Worm (Caenorhabditis elegans): ENCODE data around the gene mog-2.

The mog-2 gene

DNA sequence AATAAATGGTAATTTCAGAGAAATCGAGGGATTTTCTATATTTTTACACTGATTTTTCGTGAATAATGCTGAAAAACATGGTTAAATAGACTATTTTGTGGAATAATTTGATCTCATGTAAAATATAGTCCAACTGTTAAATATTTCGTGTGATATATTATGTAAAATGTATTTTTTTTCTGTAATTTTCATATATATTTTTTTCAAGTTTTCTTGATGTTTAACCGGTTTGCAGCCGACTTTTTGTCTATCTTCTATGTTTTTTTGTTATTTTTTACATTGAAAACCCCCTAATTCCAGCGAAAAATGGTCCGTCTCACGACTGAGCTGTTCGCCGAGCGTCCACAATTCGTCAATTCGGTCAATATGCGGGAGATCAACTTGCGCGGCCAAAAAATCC lies at the start of gene mog-2:
TSS of gene mog-2 (plus strand) at position 301 of the 400 bp plus-strand sequence.
- TF ChIP-seq ama-1 (optimal IDR thresholded peaks at IDR 0.05), result no peak
- no peak for TF ChIP-seq sdz-12 (GFP tag; optimal IDR thresholded peaks at IDR 0.05)
- TF ChIP-seq zip-2 (tag; optimal IDR thresholded peaks at IDR 0.05), result no peak
- TF ChIP-seq mxl-3 (GFP tag; optimal IDR thresholded peaks at IDR 0.05), result no peak
- no peak for TF ChIP-seq nhr-76 (tag; optimal IDR thresholded peaks at IDR 0.05)
- TF ChIP-seq dmd-8 (GFP tag; IDR thresholded peaks at IDR 0.05), result no peak
- no peak for TF ChIP-seq hlh-30 (tag; optimal IDR thresholded peaks at IDR 0.05; ENCODE audit: insufficient read depth)
- no peak for TF ChIP-seq pqm-1 (tag; optimal IDR thresholded peaks at IDR 0.05)
- TF ChIP-seq egl-43 (GFP tag; IDR thresholded peaks at IDR 0.05), result no peak
- TF ChIP-seq D1046.2 (GFP tag; IDR thresholded peaks at IDR 0.05), result no peak
- no peak for TF ChIP-seq lsy-2 (tag; optimal IDR thresholded peaks at IDR 0.05)
- no peak for TF ChIP-seq ceh-62 (tag; optimal IDR thresholded peaks at IDR 0.05)
- no peak for TF ChIP-seq zag-1 (tag; optimal IDR thresholded peaks at IDR 0.05)
- TF ChIP-seq daf-12 (tag; optimal IDR thresholded peaks at IDR 0.05), result no peak
- no peak for TF ChIP-seq dve-1 (tag; optimal IDR thresholded peaks at IDR 0.05; ENCODE audit: insufficient read depth)
- no peak for TF ChIP-seq tra-1 (GFP tag; IDR thresholded peaks at IDR 0.05)
- no peak for TF ChIP-seq ceh-28 (tag; optimal IDR thresholded peaks at IDR 0.05)
- TF ChIP-seq ceh-82 (tag; optimal IDR thresholded peaks at IDR 0.05), result no peak
- TF ChIP-seq lin-29 (GFP tag; IDR thresholded peaks at IDR 0.05), result no peak

DNA sequence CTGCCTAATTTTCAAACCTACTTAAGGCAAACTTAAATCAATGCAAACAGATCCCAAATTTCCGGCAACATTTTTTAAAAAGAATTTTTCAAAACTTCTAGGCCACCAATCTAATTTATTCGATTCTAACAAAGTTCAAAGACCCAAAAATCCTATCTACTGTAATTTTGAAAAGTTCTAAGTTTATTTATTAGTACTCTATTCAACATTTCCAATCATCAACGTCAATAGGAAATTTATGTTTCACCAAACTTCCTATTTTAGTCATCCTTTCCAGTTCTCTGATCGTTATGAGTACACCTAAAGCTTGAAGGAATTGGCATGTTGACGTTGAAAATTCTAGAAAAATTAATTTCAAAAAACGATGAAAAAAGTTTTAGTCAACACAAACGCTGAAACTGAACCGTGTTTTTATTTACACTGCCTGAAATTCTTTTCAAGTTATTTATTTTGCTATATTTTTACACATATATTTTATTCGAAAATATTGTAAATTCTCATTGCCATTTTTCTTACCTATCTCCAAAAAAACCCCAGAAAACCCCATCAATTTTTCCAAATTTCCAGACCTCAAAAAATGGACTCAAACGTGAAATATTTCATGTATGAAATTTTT lies 48.4 kb upstream of the mog-2 start, which contains the start of gene npr-42:
TSS of gene npr-42 (plus strand) at position 566 of the 616 bp plus-strand sequence.
- TF ChIP-seq Y75B8A.6 (GFP tag; IDR thresholded peaks at IDR 0.05), result no peak
- peak; percentile 86 for TF ChIP-seq aha-1 (tag)
- no peak for TF ChIP-seq D1046.2 (GFP tag; IDR thresholded peaks at IDR 0.05)
- no peak for TF ChIP-seq php-3 (GFP tag; IDR thresholded peaks at IDR 0.05)
- peak in 1 of 2 experiments; percentile 91 for TF ChIP-seq unc-62 (GFP tag; optimal IDR thresholded peaks at IDR 0.05 in 1 of 2)
- no peak for TF ChIP-seq unc-62 (tag; optimal IDR thresholded peaks at IDR 0.05)
- TF ChIP-seq daf-8 (GFP tag; IDR thresholded peaks at IDR 0.05), result no peak
- TF ChIP-seq lin-13 (GFP tag; optimal IDR thresholded peaks at IDR 0.05), result no peak
- no peak for TF ChIP-seq sdz-12 (GFP tag; optimal IDR thresholded peaks at IDR 0.05)
- TF ChIP-seq spr-3 (GFP tag; optimal IDR thresholded peaks at IDR 0.05), result no peak
- TF ChIP-seq nhr-42 (GFP tag; IDR thresholded peaks at IDR 0.05), result no peak
- no peak for TF ChIP-seq F37D6.2 (tag; optimal IDR thresholded peaks at IDR 0.05)
- TF ChIP-seq ZK337.2 (GFP tag; IDR thresholded peaks at IDR 0.05), result no peak
- TF ChIP-seq T20F7.1 (GFP tag; optimal IDR thresholded peaks at IDR 0.05), result no peak
- TF ChIP-seq lin-29 (GFP tag; IDR thresholded peaks at IDR 0.05), result no peak

DNA sequence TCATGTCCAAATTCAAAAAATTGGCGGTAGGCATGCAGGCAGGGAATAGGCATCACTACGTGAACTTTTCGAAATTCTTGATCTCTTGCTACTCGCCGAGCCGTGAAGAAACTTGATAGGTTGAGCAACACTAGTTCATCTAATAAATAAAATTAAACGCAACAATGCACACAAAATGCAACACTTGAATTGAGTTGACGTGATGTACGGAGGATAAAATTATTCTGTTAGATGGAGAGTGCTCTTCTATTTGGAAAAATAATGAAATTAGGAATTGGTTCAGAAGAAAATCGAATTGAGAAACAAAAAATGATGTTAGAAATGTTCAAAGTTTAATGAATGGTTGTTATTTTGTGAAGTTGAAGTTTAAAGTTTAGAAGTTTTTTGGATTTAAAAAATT lies 47.2 kb upstream of the mog-2 start:
- TF ChIP-seq hlh-11 (tag; optimal IDR thresholded peaks at IDR 0.05), result no peak
- no peak for TF ChIP-seq ZK337.2 (GFP tag; IDR thresholded peaks at IDR 0.05)
- no peak for TF ChIP-seq nhr-41 (GFP tag; IDR thresholded peaks at IDR 0.05)
- no peak for TF ChIP-seq dmd-8 (GFP tag; IDR thresholded peaks at IDR 0.05)
- no peak for TF ChIP-seq zip-11 (GFP tag; IDR thresholded peaks at IDR 0.05)
- TF ChIP-seq unc-62 (GFP tag; optimal IDR thresholded peaks at IDR 0.05 in 1 of 2), result no peak
- no peak for TF ChIP-seq unc-62 (tag; optimal IDR thresholded peaks at IDR 0.05)
- TF ChIP-seq ces-1 (GFP tag; optimal IDR thresholded peaks at IDR 0.05), result peak; percentile 70

DNA sequence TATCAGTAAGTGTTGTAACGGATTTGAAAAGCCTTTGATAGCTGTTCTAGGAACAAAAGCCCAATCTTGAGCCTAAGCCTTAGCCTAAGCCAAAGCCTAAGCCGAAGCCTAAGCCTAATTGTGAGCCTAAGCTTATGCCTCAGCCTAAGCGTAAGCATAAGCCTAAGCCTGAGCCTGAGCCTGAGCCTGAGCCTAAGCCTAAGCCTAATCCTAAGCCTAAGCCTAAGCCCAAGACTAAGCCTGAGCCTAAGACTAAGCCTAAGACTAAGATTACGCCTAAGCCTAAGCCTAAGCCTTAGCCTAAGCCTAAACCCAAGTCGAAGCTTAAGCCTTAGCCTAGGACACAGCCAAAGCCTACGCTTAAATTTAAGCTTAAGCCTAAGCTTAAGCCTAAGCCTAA lies 46.5 kb upstream of the mog-2 start:
- TF ChIP-seq D1046.2 (GFP tag; IDR thresholded peaks at IDR 0.05), result 0 out of 2 replicates have a peak, but pooled peaks have one; percentile 37
- no peak for TF ChIP-seq R02D3.7 (tag; optimal IDR thresholded peaks at IDR 0.05)
- TF ChIP-seq mxl-2 (GFP tag; conservative IDR thresholded peaks at IDR 0.05), result no peak
- TF ChIP-seq nhr-11 (tag; optimal IDR thresholded peaks at IDR 0.05), result no peak
- TF ChIP-seq lim-7 (GFP tag; IDR thresholded peaks at IDR 0.05), result 0 out of 2 replicates have a peak, but pooled peaks have one; percentile 29
